Worm (Caenorhabditis elegans) whole organism, L3 larva: ENCODE data around the gene sqv-7.
A peak's percentile ranks its signal among the peaks of the same experiment; 100 is the strongest.

Experiments used
- ZK546.5 ChIP-seq: sonication (generic microtip); optimal IDR thresholded peaks from 2 replicates; lab custom pipeline; 2017; ENCODE audit warnings: missing biosample characterization, missing genetic modification characterization
- aly-2 ChIP-seq: fragments of 150-350 bp; optimal IDR thresholded peaks from 2 replicates; lab custom pipeline; 2014; ENCODE audit warnings: missing biosample characterization, missing genetic modification characterization
- ama-1 ChIP-seq: fragments of 150-350 bp; optimal IDR thresholded peaks from 2 replicates; lab custom pipeline; 2018
- ceh-28 ChIP-seq: fragments of 150-350 bp; optimal IDR thresholded peaks from 2 replicates; lab custom pipeline; 2014; ENCODE audit warnings: missing biosample characterization, missing genetic modification reagents, missing genetic modification characterization
- ceh-82 ChIP-seq: fragments of 150-350 bp; optimal IDR thresholded peaks from 2 replicates; lab custom pipeline; 2014; ENCODE audit warnings: missing biosample characterization, missing genetic modification characterization
- ceh-9 ChIP-seq: sonication (generic microtip); optimal IDR thresholded peaks from 2 replicates; lab custom pipeline; 2018; ENCODE audit warnings: missing biosample characterization, missing genetic modification characterization
- daf-12 ChIP-seq: fragments of 150-350 bp; optimal IDR thresholded peaks from 2 replicates; lab custom pipeline; 2014; ENCODE audit warnings: missing biosample characterization, missing genetic modification reagents, missing genetic modification characterization
- egl-5 ChIP-seq: fragments of 150-350 bp; optimal IDR thresholded peaks from 2 replicates; lab custom pipeline; 2017; ENCODE audit warnings: missing biosample characterization, missing genetic modification reagents, missing genetic modification characterization, inconsistent platforms
- elt-1 ChIP-seq: fragments of 150-350 bp; optimal IDR thresholded peaks from 2 replicates; lab custom pipeline; 2014; ENCODE audit warnings: missing biosample characterization, missing genetic modification characterization
- elt-2 ChIP-seq: sonication (generic microtip); optimal IDR thresholded peaks from 2 replicates; lab custom pipeline; 2016; ENCODE audit warnings: missing genetic modification reagents, mild to moderate bottlenecking, missing genetic modification characterization, missing compliant biosample characterization
- elt-3 ChIP-seq, 3 experiments: fragments of 150-350 bp in 1 of 3; sonication (generic microtip) in 2 of 3; optimal IDR thresholded peaks; 2 replicates in 2 of 3; 4 replicates in 1 of 3; lab custom pipeline; 2014 to 2017; ENCODE audit warnings: missing biosample characterization in 3 of 3, missing genetic modification characterization in 3 of 3
- eor-1 ChIP-seq, 2 experiments: fragments of 150-350 bp; optimal IDR thresholded peaks; 2 replicates each; lab custom pipeline; 2014 to 2018; ENCODE audit warnings: missing biosample characterization in 2 of 2, missing genetic modification characterization in 2 of 2
- fkh-10 ChIP-seq: sonication (generic microtip); optimal IDR thresholded peaks from 2 replicates; lab custom pipeline; 2017; ENCODE audit warnings: missing biosample characterization, missing genetic modification reagents, missing genetic modification characterization
- hmg-11 ChIP-seq: sonication (generic microtip); optimal IDR thresholded peaks from 2 replicates; lab custom pipeline; 2016; ENCODE audit warnings: missing genetic modification characterization, missing compliant biosample characterization
- jun-1 ChIP-seq: fragments of 150-350 bp; optimal IDR thresholded peaks from 2 replicates; lab custom pipeline; 2014; ENCODE audit warnings: missing biosample characterization, missing genetic modification reagents, missing genetic modification characterization
- lin-15B ChIP-seq: fragments of 150-350 bp; optimal IDR thresholded peaks from 2 replicates; lab custom pipeline; 2014; ENCODE audit warnings: missing biosample characterization, missing genetic modification characterization
- lin-39 ChIP-seq: fragments of 150-350 bp; optimal IDR thresholded peaks from 2 replicates; lab custom pipeline; 2018; ENCODE audit warnings: missing biosample characterization, missing genetic modification reagents, missing genetic modification characterization
- mdl-1 ChIP-seq: fragments of 150-350 bp; optimal IDR thresholded peaks from 2 replicates; lab custom pipeline; 2014; ENCODE audit warnings: missing biosample characterization, missing genetic modification characterization
- mml-1 ChIP-seq: fragments of 150-350 bp; sonication (generic microtip); optimal IDR thresholded peaks from 3 replicates; lab custom pipeline; 2014; ENCODE audit warnings: missing biosample characterization, missing genetic modification characterization
- nfya-1 ChIP-seq: sonication (generic microtip); optimal IDR thresholded peaks from 2 replicates; lab custom pipeline; 2017; ENCODE audit warnings: missing genetic modification characterization, mild to moderate bottlenecking, missing compliant biosample characterization, antibody characterized with exemption, moderate library complexity; ENCODE audit not compliant: insufficient read depth
- nhr-23 ChIP-seq: fragments of 150-350 bp; optimal IDR thresholded peaks from 2 replicates; lab custom pipeline; 2014; ENCODE audit warnings: missing biosample characterization, missing genetic modification reagents, missing genetic modification characterization
- nhr-237 ChIP-seq: fragments of 150-350 bp; optimal IDR thresholded peaks from 2 replicates; lab custom pipeline; 2014; ENCODE audit warnings: missing biosample characterization, missing genetic modification characterization
- nhr-25 ChIP-seq: sonication (generic microtip); optimal IDR thresholded peaks from 2 replicates; lab custom pipeline; 2017; ENCODE audit warnings: missing biosample characterization, missing genetic modification characterization
- nhr-28 ChIP-seq: fragments of 150-350 bp; optimal IDR thresholded peaks from 2 replicates; lab custom pipeline; 2014; ENCODE audit warnings: missing biosample characterization, missing genetic modification characterization
- nhr-43 ChIP-seq: sonication (generic microtip); optimal IDR thresholded peaks from 2 replicates; lab custom pipeline; 2016; ENCODE audit warnings: mild to moderate bottlenecking, missing genetic modification characterization, missing compliant biosample characterization; ENCODE audit not compliant: poor library complexity, severe bottlenecking
- nhr-67 ChIP-seq: fragments of 150-350 bp; optimal IDR thresholded peaks from 2 replicates; lab custom pipeline; 2014; ENCODE audit warnings: missing biosample characterization, missing genetic modification characterization
- nhr-76 ChIP-seq: fragments of 150-350 bp; sonication (generic microtip); optimal IDR thresholded peaks from 5 replicates; lab custom pipeline; 2014; ENCODE audit warnings: missing biosample characterization, missing genetic modification characterization
- nhr-77 ChIP-seq: fragments of 150-350 bp; optimal IDR thresholded peaks from 2 replicates; lab custom pipeline; 2014; ENCODE audit warnings: missing biosample characterization, missing genetic modification characterization
- pha-4 ChIP-seq: fragments of 150-350 bp; optimal IDR thresholded peaks from 2 replicates; lab custom pipeline; 2014; ENCODE audit warnings: missing biosample characterization, missing genetic modification reagents, missing genetic modification characterization
- pqm-1 ChIP-seq: fragments of 150-350 bp; optimal IDR thresholded peaks from 2 replicates; lab custom pipeline; 2017; ENCODE audit warnings: missing biosample characterization, missing genetic modification characterization, inconsistent platforms
- skn-1 ChIP-seq: fragments of 150-350 bp; optimal IDR thresholded peaks from 2 replicates; lab custom pipeline; 2014; ENCODE audit warnings: missing biosample characterization, missing genetic modification characterization
- snpc-4 ChIP-seq: fragments of 150-350 bp; optimal IDR thresholded peaks from 2 replicates; lab custom pipeline; 2014; ENCODE audit warnings: missing biosample characterization, missing genetic modification characterization
- tbx-2 ChIP-seq: sonication (generic microtip); optimal IDR thresholded peaks from 2 replicates; lab custom pipeline; 2016; ENCODE audit warnings: mild to moderate bottlenecking, missing genetic modification characterization, missing compliant biosample characterization
- unc-62 ChIP-seq: fragments of 150-350 bp; sonication (generic microtip); optimal IDR thresholded peaks from 4 replicates; lab custom pipeline; 2014; ENCODE audit warnings: missing biosample characterization, missing genetic modification reagents, missing genetic modification characterization
- ztf-4 ChIP-seq: fragments of 150-350 bp; optimal IDR thresholded peaks from 2 replicates; lab custom pipeline; 2014; ENCODE audit warnings: missing biosample characterization, missing genetic modification characterization

Gene sqv-7

ce11 chrII:7051778-7052177 is 39.3 kb upstream of the sqv-7 start, which contains the start of gene ZK1127.12:
ZK1127.12 (plus strand) TSS chrII:7052078.
- TF ChIP-seq skn-1 (tag; lab: Kevin White, UChicago) (no peak), nhr-76 (no peak), ceh-28 (tag; lab: Kevin White, UChicago) (no peak), elt-2 (tag; lab: Kevin White, UChicago) (no peak), lin-15B (no peak), nfya-1 (tag; lab: Kevin White, UChicago) (no peak), nhr-77 (tag; lab: Kevin White, UChicago) (no peak), unc-62 (GFP tag; lab: Kevin White, UChicago) (no peak), aly-2 (tag; lab: Kevin White, UChicago) (no peak), fkh-10 (GFP tag; lab: Kevin White, UChicago) (no peak), nhr-43 (tag; lab: Kevin White, UChicago) (no peak), nhr-28 (tag; lab: Kevin White, UChicago) (no peak), elt-1 (tag; lab: Kevin White, UChicago) (no peak), nhr-237 (tag; lab: Kevin White, UChicago) (no peak), ceh-82 (tag; lab: Kevin White, UChicago) (no peak), egl-5 (no peak), lin-39 (tag; lab: Kevin White, UChicago) (no peak)
- TF ChIP-seq, all 47 proteins: peak for 0

- TF ChIP-seq lin-15B: peak; percentile 77
- TF ChIP-seq pha-4: peak; percentile 83
- TF ChIP-seq ceh-9: no peak
- TF ChIP-seq elt-2 (tag; lab: Kevin White, UChicago): peak; percentile 37
- no peak for TF ChIP-seq ama-1
- no peak for TF ChIP-seq skn-1 (tag; lab: Kevin White, UChicago)
- no peak for TF ChIP-seq nhr-28 (tag; lab: Kevin White, UChicago)
- no peak for TF ChIP-seq mdl-1 (tag; lab: Kevin White, UChicago)
- TF ChIP-seq nfya-1 (tag; lab: Kevin White, UChicago): peak; percentile 74
- no peak for TF ChIP-seq ceh-28 (tag; lab: Kevin White, UChicago)
- no peak for TF ChIP-seq eor-1 (tag; optimal IDR thresholded peaks at IDR 0.05; lab: Kevin White, UChicago)
- TF ChIP-seq nhr-76: no peak
- peak; percentile 25 for TF ChIP-seq nhr-25 (tag; lab: Kevin White, UChicago)
- TF ChIP-seq snpc-4 (tag; lab: Kevin White, UChicago): peak; percentile 64
- TF ChIP-seq pqm-1 (tag; lab: Kevin White, UChicago): peak; percentile 21
- TF ChIP-seq mml-1: no peak
- peak; percentile 70 for TF ChIP-seq hmg-11
- TF ChIP-seq nhr-77 (tag; lab: Kevin White, UChicago): no peak
- TF ChIP-seq nhr-67: no peak
- no peak for TF ChIP-seq nhr-237 (tag; lab: Kevin White, UChicago)
- TF ChIP-seq lin-39 (tag; lab: Kevin White, UChicago): peak; percentile 20
- TF ChIP-seq nhr-23 (tag; lab: Kevin White, UChicago): peak; percentile 39
- TF ChIP-seq aly-2 (tag; lab: Kevin White, UChicago): no peak
- no peak for TF ChIP-seq ztf-4 (tag; lab: Kevin White, UChicago)
- TF ChIP-seq egl-5: peak; percentile 53
- TF ChIP-seq daf-12 (tag; lab: Kevin White, UChicago): no peak
- TF ChIP-seq tbx-2: no peak
Measured at ce11 chrII:7050021-7050722, 37.7 kb upstream of the sqv-7 start, which contains the start of the genes tcer-1 and ZK1127.5. tcer-1 (minus strand) TSS chrII:7050071. ZK1127.5 (plus strand) TSS chrII:7050672.

ce11 chrII:7049470-7049869 is 37.0 kb upstream of the sqv-7 start:
- TF ChIP-seq jun-1 (no peak), elt-2 (tag; lab: Kevin White, UChicago) (no peak), daf-12 (tag; lab: Kevin White, UChicago) (no peak), elt-1 (tag; lab: Kevin White, UChicago) (no peak), mdl-1 (tag; lab: Kevin White, UChicago) (no peak), ceh-28 (tag; lab: Kevin White, UChicago) (no peak), snpc-4 (tag; lab: Kevin White, UChicago) (no peak), nhr-43 (tag; lab: Kevin White, UChicago) (no peak), egl-5 (no peak), elt-3 (tag; optimal IDR thresholded peaks at IDR 0.05; lab: Kevin White, UChicago) (no peak), nhr-25 (tag; lab: Kevin White, UChicago) (no peak), nhr-23 (tag; lab: Kevin White, UChicago) (no peak), ZK546.5 (tag; lab: Kevin White, UChicago) (no peak), nhr-67 (no peak)
